Worm (Caenorhabditis elegans) whole organism, L4 larva: ENCODE measurements around the gene clec-265.

Experiments
- D1046.2 ChIP-seq: fragments of 200-800 bp; sonication (Bioruptor generic); IDR thresholded peaks from 2 replicates; pipeline ENCODE4 v1.3.6; 2022; ENCODE audit warnings: missing genetic modification characterization, missing compliant biosample characterization
- F26F4.8 ChIP-seq: fragments of 200-800 bp; sonication (Bioruptor generic); conservative IDR thresholded peaks from 2 replicates; pipeline ENCODE4 v1.3.6; 2022; ENCODE audit warnings: missing genetic modification characterization, missing compliant biosample characterization
- F37D6.2 ChIP-seq: sonication (generic microtip); optimal IDR thresholded peaks from 2 replicates; lab custom pipeline; 2016; ENCODE audit warnings: mild to moderate bottlenecking, missing genetic modification characterization, missing compliant biosample characterization
- F49E8.2 ChIP-seq: sonication (generic microtip); optimal IDR thresholded peaks from 2 replicates; lab custom pipeline; 2016; ENCODE audit warnings: missing compliant biosample characterization, mild to moderate bottlenecking, missing genetic modification characterization, borderline replicate concordance
- R02D3.7 ChIP-seq: fragments of 150-350 bp; sonication (generic microtip); optimal IDR thresholded peaks from 3 replicates; lab custom pipeline; 2014; ENCODE audit warnings: missing biosample characterization, missing genetic modification characterization
- T20F7.1 ChIP-seq: fragments of 200-800 bp; sonication (Bioruptor generic); optimal IDR thresholded peaks from 2 replicates; lab custom pipeline; 2018; ENCODE audit warnings: mild to moderate bottlenecking, missing genetic modification characterization, missing compliant biosample characterization
- T26A8.4 ChIP-seq: fragments of 200-800 bp; sonication (Bioruptor generic); IDR thresholded peaks from 2 replicates; pipeline ENCODE4 v1.3.6; 2022; ENCODE audit warnings: missing genetic modification characterization, missing compliant biosample characterization
- aha-1 ChIP-seq: fragments of 150-350 bp; peaks from one replicate; lab custom pipeline; 2014; ENCODE audit warnings: missing biosample characterization, missing genetic modification characterization
- arid-1 ChIP-seq: fragments of 200-800 bp; sonication (Bioruptor generic); conservative IDR thresholded peaks from 2 replicates; pipeline ENCODE4 v1.3.6; 2022; ENCODE audit warnings: missing genetic modification reagents, missing genetic modification characterization, missing compliant biosample characterization
- attf-4 ChIP-seq: sonication (generic microtip); optimal IDR thresholded peaks from 3 replicates; lab custom pipeline; 2017; ENCODE audit warnings: missing biosample characterization, missing genetic modification characterization
- ceh-62 ChIP-seq: sonication (generic microtip); optimal IDR thresholded peaks from 2 replicates; lab custom pipeline; 2017; ENCODE audit warnings: missing biosample characterization, missing genetic modification characterization
- cey-2 ChIP-seq: sonication (generic microtip); optimal IDR thresholded peaks from 3 replicates; lab custom pipeline; 2017; ENCODE audit warnings: missing genetic modification characterization, mild to moderate bottlenecking, missing compliant biosample characterization, antibody characterized with exemption, borderline replicate concordance; ENCODE audit not compliant: insufficient read depth
- ctbp-1 ChIP-seq: fragments of 200-800 bp; sonication (Bioruptor generic); IDR thresholded peaks from 2 replicates; pipeline ENCODE4 v1.3.6; 2022; ENCODE audit warnings: missing genetic modification reagents, missing genetic modification characterization, missing compliant biosample characterization
- dmd-6 ChIP-seq: fragments of 200-800 bp; sonication (Bioruptor generic); IDR thresholded peaks from 2 replicates; pipeline ENCODE4 v1.3.6; 2022; ENCODE audit warnings: missing genetic modification reagents, missing genetic modification characterization, missing compliant biosample characterization
- fkh-10 ChIP-seq: fragments of 150-350 bp; optimal IDR thresholded peaks from 2 replicates; lab custom pipeline; 2014; ENCODE audit warnings: missing biosample characterization, missing genetic modification reagents, missing genetic modification characterization
- fos-1 ChIP-seq: fragments of 150-350 bp; optimal IDR thresholded peaks from 2 replicates; lab custom pipeline; 2014; ENCODE audit warnings: missing biosample characterization, missing genetic modification characterization
- hlh-11 ChIP-seq: fragments of 200-800 bp; sonication (Bioruptor generic); optimal IDR thresholded peaks from 2 replicates; lab custom pipeline; 2018; ENCODE audit warnings: mild to moderate bottlenecking, missing genetic modification characterization, missing compliant biosample characterization
- hmg-1.1 ChIP-seq: fragments of 200-800 bp; sonication (Bioruptor generic); IDR thresholded peaks from 2 replicates; pipeline ENCODE4 v1.3.6; 2022; ENCODE audit warnings: missing genetic modification reagents, missing genetic modification characterization, missing compliant biosample characterization
- jun-1 ChIP-seq: fragments of 150-350 bp; optimal IDR thresholded peaks from 2 replicates; lab custom pipeline; 2014; ENCODE audit warnings: missing biosample characterization, missing genetic modification reagents, missing genetic modification characterization
- lim-7 ChIP-seq: fragments of 200-800 bp; sonication (Bioruptor generic); IDR thresholded peaks from 2 replicates; pipeline ENCODE4 v1.3.6; 2022; ENCODE audit warnings: missing genetic modification characterization, missing compliant biosample characterization
- lin-1 ChIP-seq: fragments of 200-800 bp; sonication (Bioruptor generic); IDR thresholded peaks from 2 replicates; pipeline ENCODE4 v1.3.6; 2022; ENCODE audit warnings: missing genetic modification reagents, missing genetic modification characterization, missing compliant biosample characterization
- lin-13 ChIP-seq: fragments of 150-350 bp; optimal IDR thresholded peaks from 2 replicates; lab custom pipeline; 2014; ENCODE audit warnings: missing biosample characterization, missing genetic modification reagents, missing genetic modification characterization
- lin-15B ChIP-seq: fragments of 150-350 bp; sonication (generic microtip); optimal IDR thresholded peaks from 3 replicates; lab custom pipeline; 2014; ENCODE audit warnings: missing biosample characterization, missing genetic modification characterization
- lin-29 ChIP-seq: fragments of 200-800 bp; sonication (Bioruptor generic); IDR thresholded peaks from 2 replicates; pipeline ENCODE4 v1.3.6; 2022; ENCODE audit warnings: missing genetic modification reagents, missing genetic modification characterization, missing compliant biosample characterization
- lin-39 ChIP-seq: fragments of 150-350 bp; optimal IDR thresholded peaks from 2 replicates; lab custom pipeline; 2014; ENCODE audit warnings: missing biosample characterization, missing genetic modification reagents, missing genetic modification characterization
- lsy-2 ChIP-seq, 2 experiments: fragments of 150-350 bp in 1 of 2; sonication (generic microtip) in 1 of 2; optimal IDR thresholded peaks; 2 replicates each; lab custom pipeline; 2014 to 2017; ENCODE audit warnings: missing biosample characterization in 2 of 2, missing genetic modification characterization in 2 of 2
- madf-5 ChIP-seq, 2 experiments: fragments of 200-800 bp; sonication (Bioruptor generic); IDR thresholded peaks; 2 replicates each; pipeline ENCODE4 v1.3.6; 2022; ENCODE audit warnings: missing compliant biosample characterization in 2 of 2, missing genetic modification characterization in 2 of 2
- madf-9 ChIP-seq: fragments of 200-800 bp; sonication (Bioruptor generic); conservative IDR thresholded peaks from 2 replicates; pipeline ENCODE4 v1.3.6; 2022; ENCODE audit warnings: missing genetic modification reagents, missing genetic modification characterization, missing compliant biosample characterization
- mes-2 ChIP-seq: sonication (generic microtip); optimal IDR thresholded peaks from 2 replicates; lab custom pipeline; 2016; ENCODE audit warnings: missing genotype, mild to moderate bottlenecking, missing genetic modification characterization, missing compliant biosample characterization; ENCODE audit not compliant: poor library complexity, severe bottlenecking
- mxl-3 ChIP-seq: fragments of 200-800 bp; sonication (Bioruptor generic); optimal IDR thresholded peaks from 2 replicates; lab custom pipeline; 2018; ENCODE audit warnings: mild to moderate bottlenecking, missing genetic modification characterization, missing compliant biosample characterization
- nhr-102 ChIP-seq: sonication (generic microtip); optimal IDR thresholded peaks from 2 replicates; lab custom pipeline; 2016; ENCODE audit warnings: mild to moderate bottlenecking, missing genetic modification characterization, moderate library complexity, missing compliant biosample characterization
- nhr-237 ChIP-seq: sonication (generic microtip); optimal IDR thresholded peaks from 2 replicates; lab custom pipeline; 2017; ENCODE audit warnings: missing biosample characterization, missing genetic modification characterization
- nhr-28 ChIP-seq: fragments of 150-350 bp; optimal IDR thresholded peaks from 2 replicates; lab custom pipeline; 2014; ENCODE audit warnings: missing biosample characterization, missing genetic modification characterization
- nhr-48 ChIP-seq: sonication (generic microtip); optimal IDR thresholded peaks from 2 replicates; lab custom pipeline; 2016; ENCODE audit warnings: mild to moderate bottlenecking, missing genetic modification characterization, missing compliant biosample characterization
- nhr-6 ChIP-seq: fragments of 150-350 bp; optimal IDR thresholded peaks from 2 replicates; lab custom pipeline; 2014; ENCODE audit warnings: missing biosample characterization, missing genetic modification characterization
- nhr-76 ChIP-seq: fragments of 150-350 bp; optimal IDR thresholded peaks from 2 replicates; lab custom pipeline; 2014; ENCODE audit warnings: missing biosample characterization, missing genetic modification characterization
- php-3 ChIP-seq: fragments of 200-800 bp; sonication (Bioruptor generic); IDR thresholded peaks from 2 replicates; pipeline ENCODE4 v1.3.6; 2022; ENCODE audit warnings: missing genetic modification reagents, missing genetic modification characterization, missing compliant biosample characterization
- saeg-2 ChIP-seq: fragments of 200-800 bp; sonication (Bioruptor generic); IDR thresholded peaks from 2 replicates; pipeline ENCODE4 v1.3.6; 2022; ENCODE audit warnings: missing genetic modification reagents, missing genetic modification characterization, missing compliant biosample characterization
- sdz-12 ChIP-seq: fragments of 200-800 bp; sonication (Bioruptor generic); optimal IDR thresholded peaks from 2 replicates; lab custom pipeline; 2018; ENCODE audit warnings: mild to moderate bottlenecking, missing genetic modification characterization, missing compliant biosample characterization
- set-16 ChIP-seq: fragments of 200-800 bp; sonication (Bioruptor generic); IDR thresholded peaks from 2 replicates; pipeline ENCODE4 v1.3.6; 2022; ENCODE audit warnings: missing genetic modification reagents, missing genetic modification characterization, missing compliant biosample characterization
- snpc-1.2 ChIP-seq: fragments of 200-800 bp; sonication (Bioruptor generic); IDR thresholded peaks from 2 replicates; pipeline ENCODE4 v1.3.6; 2022; ENCODE audit warnings: missing genetic modification reagents, missing genetic modification characterization, missing compliant biosample characterization
- snpc-4 ChIP-seq: fragments of 150-350 bp; optimal IDR thresholded peaks from 2 replicates; lab custom pipeline; 2014; ENCODE audit warnings: missing biosample characterization, missing genetic modification characterization
- spr-3 ChIP-seq: fragments of 200-800 bp; sonication (Bioruptor generic); optimal IDR thresholded peaks from 2 replicates; lab custom pipeline; 2018; ENCODE audit warnings: mild to moderate bottlenecking, missing genetic modification characterization, missing compliant biosample characterization
- tag-97 ChIP-seq: fragments of 200-800 bp; sonication (Bioruptor generic); IDR thresholded peaks from 2 replicates; pipeline ENCODE4 v1.3.6; 2022; ENCODE audit warnings: missing genetic modification characterization, missing compliant biosample characterization
- tra-1 ChIP-seq: fragments of 200-800 bp; sonication (Bioruptor generic); IDR thresholded peaks from 2 replicates; pipeline ENCODE4 v1.3.6; 2022; ENCODE audit warnings: missing genetic modification reagents, missing genetic modification characterization, missing compliant biosample characterization
- vab-7 ChIP-seq: fragments of 200-800 bp; sonication (Bioruptor generic); IDR thresholded peaks from 2 replicates; pipeline ENCODE4 v1.3.6; 2022; ENCODE audit warnings: missing genetic modification reagents, missing genetic modification characterization, missing compliant biosample characterization
- zfp-3 ChIP-seq: fragments of 200-800 bp; sonication (Bioruptor generic); conservative IDR thresholded peaks from 2 replicates; pipeline ENCODE4 v1.3.6; 2022; ENCODE audit warnings: missing genetic modification reagents, missing genetic modification characterization, missing compliant biosample characterization
- zip-2 ChIP-seq: fragments of 150-350 bp; optimal IDR thresholded peaks from 2 replicates; lab custom pipeline; 2014; ENCODE audit warnings: missing biosample characterization, missing genetic modification characterization
- ztf-7 ChIP-seq: fragments of 150-350 bp; optimal IDR thresholded peaks from 2 replicates; lab custom pipeline; 2014; ENCODE audit warnings: missing biosample characterization, missing genetic modification characterization

clec-265 gene

ce11 chrX:3040609-3041008, 9.0 kb downstream of the clec-265 start (continued):
- TF ChIP-seq R02D3.7 (tag; lab: Kevin White, UChicago) (no peak), F26F4.8 (GFP tag; lab: Robert Waterston, UW) (no peak), php-3 (GFP tag; lab: Robert Waterston, UW) (no peak), saeg-2 (GFP tag; lab: Robert Waterston, UW) (no peak), ztf-7 (tag; lab: Kevin White, UChicago) (no peak), fkh-10 (GFP tag; lab: Kevin White, UChicago) (no peak), D1046.2 (no peak), nhr-76 (no peak), madf-9 (GFP tag; lab: Robert Waterston, UW) (no peak), nhr-237 (tag; lab: Kevin White, UChicago) (no peak), hlh-11 (tag; lab: Kevin White, UChicago) (peak; percentile 8), lin-39 (no peak), nhr-6 (tag; lab: Kevin White, UChicago) (no peak), lin-1 (GFP tag; lab: Robert Waterston, UW) (no peak), F37D6.2 (tag; lab: Kevin White, UChicago) (no peak), ctbp-1 (GFP tag; lab: Robert Waterston, UW) (0 out of 2 replicates have a peak, but pooled peaks have one; percentile 36), cey-2 (tag; lab: Kevin White, UChicago) (no peak), nhr-102 (tag; lab: Kevin White, UChicago) (no peak), fos-1 (tag; lab: Kevin White, UChicago) (no peak), attf-4 (tag; lab: Kevin White, UChicago) (no peak), spr-3 (GFP tag; lab: Kevin White, UChicago) (no peak), hmg-1.1 (0 out of 2 replicates have a peak, but pooled peaks have one; percentile 40), snpc-4 (tag; lab: Kevin White, UChicago) (no peak), T20F7.1 (GFP tag; lab: Kevin White, UChicago) (no peak), F49E8.2 (tag; lab: Kevin White, UChicago) (no peak), set-16 (GFP tag; lab: Robert Waterston, UW) (peak; percentile 83), mxl-3 (GFP tag; lab: Kevin White, UChicago) (peak; percentile 28), lin-29 (GFP tag; lab: Robert Waterston, UW) (no peak), lim-7 (no peak), nhr-28 (tag; lab: Kevin White, UChicago) (no peak), T26A8.4 (GFP tag; lab: Robert Waterston, UW) (no peak), ceh-62 (tag; lab: Kevin White, UChicago) (no peak), aha-1 (tag; lab: Kevin White, UChicago) (peak; percentile 69), sdz-12 (no peak), lin-13 (GFP tag; lab: Kevin White, UChicago) (no peak), mes-2 (no peak), zip-2 (tag; lab: Kevin White, UChicago) (no peak)
- TF ChIP-seq, all 104 proteins: peak for 8

- TF ChIP-seq nhr-48 (tag; lab: Kevin White, UChicago) (no peak), zfp-3 (GFP tag; lab: Robert Waterston, UW) (no peak), lsy-2 (tag; optimal IDR thresholded peaks at IDR 0.05; lab: Kevin White, UChicago) (no peak), nhr-76 (no peak), hlh-11 (tag; lab: Kevin White, UChicago) (peak; percentile 19), lin-15B (tag; lab: Kevin White, UChicago) (no peak), arid-1 (GFP tag; lab: Robert Waterston, UW) (no peak), T20F7.1 (GFP tag; lab: Kevin White, UChicago) (no peak), vab-7 (GFP tag; lab: Robert Waterston, UW) (no peak), tag-97 (no peak), jun-1 (tag; lab: Kevin White, UChicago) (no peak), tra-1 (0 out of 2 replicates have a peak, but pooled peaks have one; percentile 5), snpc-1.2 (GFP tag; lab: Robert Waterston, UW) (no peak), T26A8.4 (GFP tag; lab: Robert Waterston, UW) (no peak), madf-5 (GFP tag; IDR thresholded peaks at IDR 0.05; lab: Robert Waterston, UW) (no peak), dmd-6 (peak; percentile 74)
- TF ChIP-seq, all 104 proteins: peak for 3
Observed at ce11 chrX:3045466-3045865, 13.9 kb downstream of the clec-265 start, which contains the start of gene cnnm-3. Gene cnnm-3, minus strand, starts transcription at chrX:3045847.
